Fruit fly (Drosophila melanogaster) Kc167 (cell line): ENCODE data around the gene Gtpx.

Experiments
- Myc ChIP-seq: fragments of >200 bp; optimal IDR thresholded peaks from 2 replicates; lab custom pipeline; 2017; ENCODE audit warnings: missing external identifiers
- Sin3A ChIP-seq: fragments of >200 bp; optimal IDR thresholded peaks from 2 replicates; lab custom pipeline; 2018; ENCODE audit warnings: missing external identifiers
- h ChIP-seq: fragments of >200 bp; optimal IDR thresholded peaks from 3 replicates; lab custom pipeline; 2018; ENCODE audit warnings: missing external identifiers
- insv ChIP-seq: fragments of >200 bp; optimal IDR thresholded peaks from 3 replicates; lab custom pipeline; 2018; ENCODE audit warnings: missing external identifiers
- psq ChIP-seq: fragments of >200 bp; optimal IDR thresholded peaks from 2 replicates; lab custom pipeline; 2017; ENCODE audit warnings: missing external identifiers
- ttk ChIP-seq: sonication (Bioruptor generic); optimal IDR thresholded peaks from 2 replicates; lab custom pipeline; 2017; ENCODE audit warnings: missing external identifiers

dm6 chr3L:3288414-3288813, 37.7 kb upstream of the Gtpx start:
- no peak for TF ChIP-seq insv (lab: Kevin White, UChicago)
- TF ChIP-seq ttk (lab: Kevin White, UChicago), result no peak
- no peak for TF ChIP-seq Myc (lab: Kevin White, UChicago)
- no peak for TF ChIP-seq h (lab: Kevin White, UChicago)
- no peak for TF ChIP-seq Sin3A
- TF ChIP-seq psq (lab: Kevin White, UChicago), result no peak
